Fruit fly (Drosophila melanogaster) whole organism, adult: ENCODE results near the gene miple1.

Experiments
- CG11617 ChIP-seq: fragments of 200-800 bp; sonication (Bioruptor generic); optimal IDR thresholded peaks from 2 replicates; lab custom pipeline; 2017; ENCODE audit warnings: mild to moderate bottlenecking, missing biosample characterization, missing genetic modification reagents, missing genetic modification characterization
- CG12768 ChIP-seq: fragments of 200-800 bp; sonication (Bioruptor generic); optimal IDR thresholded peaks from 2 replicates; lab custom pipeline; 2017; ENCODE audit warnings: missing biosample characterization, missing genetic modification characterization, mild to moderate bottlenecking, moderate library complexity, missing genetic modification reagents
- CG14711 ChIP-seq: fragments of 200-800 bp; sonication (Bioruptor generic); optimal IDR thresholded peaks from 2 replicates; lab custom pipeline; 2018; ENCODE audit warnings: missing biosample characterization, mild to moderate bottlenecking, missing genetic modification characterization, moderate library complexity
- CG1620 ChIP-seq: fragments of 200-800 bp; sonication (Bioruptor generic); optimal IDR thresholded peaks from 2 replicates; lab custom pipeline; 2016; ENCODE audit warnings: missing biosample characterization, missing genetic modification characterization
- CG33017 ChIP-seq: fragments of 200-800 bp; sonication (Bioruptor generic); optimal IDR thresholded peaks from 2 replicates; lab custom pipeline; 2018; ENCODE audit warnings: missing biosample characterization, mild to moderate bottlenecking, missing genetic modification characterization, moderate library complexity
- CG5204 ChIP-seq: fragments of 200-800 bp; sonication (Bioruptor generic); optimal IDR thresholded peaks from 2 replicates; lab custom pipeline; 2016; ENCODE audit warnings: missing biosample characterization, missing genetic modification characterization
- CG7045 ChIP-seq: fragments of 200-800 bp; sonication (Bioruptor generic); optimal IDR thresholded peaks from 2 replicates; lab custom pipeline; 2017; ENCODE audit warnings: missing biosample characterization, mild to moderate bottlenecking, missing genetic modification characterization
- CG7101 ChIP-seq: fragments of 200-800 bp; sonication (Bioruptor generic); optimal IDR thresholded peaks from 2 replicates; lab custom pipeline; 2018; ENCODE audit warnings: missing biosample characterization, mild to moderate bottlenecking, missing genetic modification characterization, moderate library complexity
- Clk ChIP-seq: fragments of 200-800 bp; sonication (Bioruptor generic); optimal IDR thresholded peaks from 2 replicates; lab custom pipeline; 2017; ENCODE audit warnings: missing biosample characterization, missing genetic modification characterization
- Crg-1 ChIP-seq: fragments of 200-800 bp; sonication (Bioruptor generic); optimal IDR thresholded peaks from 2 replicates; lab custom pipeline; 2016; ENCODE audit warnings: missing biosample characterization, missing genetic modification characterization
- Hr96 ChIP-seq: fragments of 200-800 bp; sonication (Bioruptor generic); optimal IDR thresholded peaks from 2 replicates; lab custom pipeline; 2016; ENCODE audit warnings: missing biosample characterization, missing genetic modification characterization
- Mnt ChIP-seq: fragments of 200-800 bp; sonication (Bioruptor generic); optimal IDR thresholded peaks from 2 replicates; lab custom pipeline; 2016; ENCODE audit warnings: missing biosample characterization, mild to moderate bottlenecking, missing genetic modification characterization
- bab1 ChIP-seq: fragments of 200-800 bp; sonication (Bioruptor generic); optimal IDR thresholded peaks from 3 replicates; lab custom pipeline; 2019; ENCODE audit warnings: missing biosample characterization, mild to moderate bottlenecking, missing genetic modification characterization, moderate library complexity
- cic ChIP-seq: fragments of 200-800 bp; sonication (Bioruptor generic); optimal IDR thresholded peaks from 2 replicates; lab custom pipeline; 2017; ENCODE audit warnings: missing biosample characterization, mild to moderate bottlenecking, missing genetic modification characterization, moderate library complexity
- cnc ChIP-seq, 2 experiments: fragments of >200 bp; optimal IDR thresholded peaks; 2 replicates each; lab custom pipeline; 2017
- kay ChIP-seq: fragments of 200-800 bp; sonication (Bioruptor generic); peaks from one replicate; lab custom pipeline; 2016; ENCODE audit warnings: missing biosample characterization, missing genetic modification characterization, borderline replicate concordance
- ovo ChIP-seq: fragments of 200-800 bp; sonication (Bioruptor generic); optimal IDR thresholded peaks from 2 replicates; lab custom pipeline; 2016; ENCODE audit warnings: missing biosample characterization, missing genetic modification characterization
- pad ChIP-seq: fragments of 200-800 bp; sonication (Bioruptor generic); optimal IDR thresholded peaks from 3 replicates; lab custom pipeline; 2017; ENCODE audit warnings: missing biosample characterization, missing genetic modification characterization, mild to moderate bottlenecking, moderate library complexity, missing genetic modification reagents
- tj ChIP-seq: fragments of 200-800 bp; sonication (Bioruptor generic); optimal IDR thresholded peaks from 3 replicates; lab custom pipeline; 2017; ENCODE audit warnings: missing biosample characterization, mild to moderate bottlenecking, missing genetic modification characterization, moderate library complexity
- toe ChIP-seq: fragments of 200-800 bp; sonication (Bioruptor generic); optimal IDR thresholded peaks from 2 replicates; lab custom pipeline; 2016; ENCODE audit warnings: missing biosample characterization, missing genetic modification characterization

The miple1 gene

DNA sequence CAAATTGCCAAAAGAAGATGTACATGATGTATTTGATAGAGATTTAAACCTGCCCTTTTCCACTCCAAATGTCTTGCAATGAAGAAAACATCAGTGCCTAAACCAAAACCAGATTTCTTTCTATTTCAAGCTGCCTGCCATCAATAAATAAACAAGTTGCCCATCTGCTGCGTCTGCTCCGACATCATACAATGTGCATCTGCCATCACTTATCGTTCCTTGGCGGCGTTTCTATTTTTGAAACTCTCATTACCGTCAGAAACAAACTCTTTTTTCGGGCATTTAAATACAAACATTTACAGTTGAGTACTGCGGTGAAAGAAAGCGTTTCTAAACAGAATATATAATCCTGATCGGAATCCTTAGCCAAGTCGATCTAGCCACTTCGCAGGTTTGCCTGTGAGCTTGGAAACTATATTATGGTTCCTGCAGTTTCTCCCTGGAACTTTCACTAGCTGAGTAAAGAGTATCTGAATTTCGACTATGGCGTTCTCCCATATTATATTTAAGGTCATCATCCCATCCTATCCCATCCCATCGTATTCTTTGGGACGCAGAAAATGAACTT lies 27.8 kb downstream of the miple1 start:
- TF ChIP-seq Clk (GFP tag; lab: Kevin White, UChicago): no peak
- no peak for TF ChIP-seq CG14711
- no peak for TF ChIP-seq bab1 (GFP tag; lab: Kevin White, UChicago)
- TF ChIP-seq ovo (GFP tag; lab: Kevin White, UChicago): no peak
- TF ChIP-seq Mnt (GFP tag; lab: Kevin White, UChicago): no peak
- no peak for TF ChIP-seq Hr96 (GFP tag; lab: Kevin White, UChicago)
- no peak for TF ChIP-seq CG11617
- no peak for TF ChIP-seq CG7045 (GFP tag; lab: Kevin White, UChicago)

DNA sequence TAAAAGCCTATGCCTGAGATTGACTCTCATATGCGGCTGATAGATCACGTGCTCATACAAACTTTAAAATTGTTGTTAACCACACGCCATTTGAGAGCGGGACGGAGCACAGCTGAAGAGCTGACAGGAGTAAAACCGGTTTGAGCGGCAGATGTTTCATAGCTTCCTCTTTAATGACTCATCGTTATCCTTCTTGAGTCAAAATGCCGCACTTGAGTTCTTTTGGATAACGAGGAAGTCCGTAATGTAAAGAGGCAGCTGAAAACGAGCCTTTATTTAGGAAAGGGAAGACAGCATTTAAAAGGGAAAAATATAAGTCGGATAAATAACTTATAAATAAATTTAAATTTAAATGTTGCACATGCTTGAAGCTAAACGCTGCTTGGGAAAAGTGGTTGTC lies 30.1 kb downstream of the miple1 start:
- TF ChIP-seq CG7101 (tag; lab: Kevin White, UChicago): no peak
- TF ChIP-seq kay (GFP tag; lab: Kevin White, UChicago): peak; percentile 24

DNA sequence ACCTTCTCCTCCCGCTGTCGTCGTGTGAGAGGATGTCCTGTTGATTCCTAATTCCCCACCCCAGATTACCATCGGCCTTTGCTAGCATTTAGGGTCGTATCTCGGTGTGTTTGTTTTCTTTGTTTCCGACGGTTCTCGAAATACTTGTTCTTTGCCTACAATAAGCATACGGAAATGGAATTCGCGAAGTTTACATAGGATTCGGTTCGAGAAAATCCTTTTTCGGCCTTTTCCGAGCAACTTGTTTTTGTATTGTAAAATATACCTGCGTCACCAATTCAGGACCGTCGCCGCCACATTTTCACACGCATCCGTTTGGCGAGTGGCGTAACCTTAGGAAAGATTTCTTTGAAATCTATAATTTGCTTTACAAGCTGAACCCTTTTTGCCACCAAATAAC lies 31.4 kb downstream of the miple1 start:
- no peak for TF ChIP-seq CG7045 (GFP tag; lab: Kevin White, UChicago)
- TF ChIP-seq ovo (GFP tag; lab: Kevin White, UChicago): no peak
- no peak for TF ChIP-seq Clk (GFP tag; lab: Kevin White, UChicago)
- TF ChIP-seq CG7101 (tag; lab: Kevin White, UChicago): no peak
- TF ChIP-seq CG11617: no peak
- TF ChIP-seq tj (GFP tag; lab: Kevin White, UChicago): no peak
- no peak for TF ChIP-seq Crg-1 (GFP tag; lab: Kevin White, UChicago)
- TF ChIP-seq cic (GFP tag; lab: Kevin White, UChicago): no peak
- no peak for TF ChIP-seq CG33017 (tag; lab: Kevin White, UChicago)

DNA sequence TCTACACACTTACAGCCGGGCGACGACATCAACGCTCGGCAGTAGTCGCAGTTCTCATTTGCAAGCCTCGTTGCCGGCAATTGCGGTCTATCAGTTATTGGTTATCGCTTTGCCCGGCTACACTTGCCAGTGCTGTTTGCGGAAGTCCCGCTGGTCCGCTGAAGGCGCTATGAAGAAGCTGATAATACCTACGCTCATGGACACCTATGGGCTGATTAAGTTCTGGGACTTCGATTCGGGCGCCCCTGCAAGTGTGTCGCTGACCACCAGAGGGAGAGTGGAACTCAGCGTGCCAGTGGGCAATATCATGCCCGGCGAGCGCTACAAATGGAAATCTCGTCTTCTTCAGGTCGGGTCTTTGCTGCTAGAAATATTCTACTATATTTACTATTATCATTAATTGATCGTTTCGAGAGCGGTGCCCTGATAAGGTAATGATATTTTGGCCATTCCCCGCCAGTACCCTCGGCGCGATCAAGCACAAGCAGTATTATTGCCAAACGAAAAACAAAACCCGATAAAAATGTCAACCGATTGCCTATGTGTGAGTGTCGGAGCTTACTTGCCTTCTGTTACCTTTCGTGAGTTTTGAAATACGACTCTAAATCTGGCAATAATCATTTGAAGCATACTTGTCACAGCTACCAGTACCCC lies 33.0 kb downstream of the miple1 start:
- TF ChIP-seq CG5204 (no peak), cic (GFP tag; lab: Kevin White, UChicago) (peak; percentile 38)

DNA sequence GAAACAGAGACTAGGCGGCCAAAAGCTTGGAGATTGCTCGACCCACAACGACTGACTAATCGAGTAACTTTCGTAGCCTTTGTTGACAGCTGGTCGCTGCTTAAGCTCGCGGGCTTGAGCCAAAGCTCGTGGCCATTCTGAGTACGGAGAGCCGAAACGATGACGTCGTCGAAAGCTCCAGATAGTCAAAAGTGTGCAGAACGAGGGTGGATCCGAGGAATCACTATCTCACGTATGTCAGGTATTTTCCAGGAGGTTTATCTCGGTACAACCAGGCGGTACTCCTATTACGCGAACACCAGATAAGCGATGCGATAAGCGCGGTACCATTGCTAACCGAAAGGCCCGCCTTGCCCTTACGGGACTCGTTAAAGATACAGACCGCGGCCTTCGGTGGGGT lies 44.5 kb downstream of the miple1 start:
- TF ChIP-seq CG1620: no peak
- no peak for TF ChIP-seq Mnt (GFP tag; lab: Kevin White, UChicago)
- TF ChIP-seq CG7045 (GFP tag; lab: Kevin White, UChicago): no peak
- peak; percentile 82 for TF ChIP-seq cic (GFP tag; lab: Kevin White, UChicago)
- TF ChIP-seq CG5204: no peak
- TF ChIP-seq kay (GFP tag; lab: Kevin White, UChicago): no peak
- TF ChIP-seq pad (GFP tag; lab: Kevin White, UChicago): no peak
- no peak for TF ChIP-seq CG14711
- no peak for TF ChIP-seq Clk (GFP tag; lab: Kevin White, UChicago)
- peak; percentile 23 for TF ChIP-seq CG12768 (GFP tag; lab: Kevin White, UChicago)
- no peak for TF ChIP-seq ovo (GFP tag; lab: Kevin White, UChicago)
- TF ChIP-seq Crg-1 (GFP tag; lab: Kevin White, UChicago): no peak
- peak; percentile 23 for TF ChIP-seq CG33017 (tag; lab: Kevin White, UChicago)
- TF ChIP-seq Hr96 (GFP tag; lab: Kevin White, UChicago): no peak
- no peak for TF ChIP-seq tj (GFP tag; lab: Kevin White, UChicago)
- TF ChIP-seq CG7101 (tag; lab: Kevin White, UChicago): peak; percentile 2
- TF ChIP-seq cnc (optimal IDR thresholded peaks at IDR 0.05; lab: Kevin White, UChicago): no peak
- TF ChIP-seq toe (GFP tag; lab: Kevin White, UChicago): no peak
- TF ChIP-seq bab1 (GFP tag; lab: Kevin White, UChicago): peak; percentile 20
- no peak for TF ChIP-seq CG11617

DNA sequence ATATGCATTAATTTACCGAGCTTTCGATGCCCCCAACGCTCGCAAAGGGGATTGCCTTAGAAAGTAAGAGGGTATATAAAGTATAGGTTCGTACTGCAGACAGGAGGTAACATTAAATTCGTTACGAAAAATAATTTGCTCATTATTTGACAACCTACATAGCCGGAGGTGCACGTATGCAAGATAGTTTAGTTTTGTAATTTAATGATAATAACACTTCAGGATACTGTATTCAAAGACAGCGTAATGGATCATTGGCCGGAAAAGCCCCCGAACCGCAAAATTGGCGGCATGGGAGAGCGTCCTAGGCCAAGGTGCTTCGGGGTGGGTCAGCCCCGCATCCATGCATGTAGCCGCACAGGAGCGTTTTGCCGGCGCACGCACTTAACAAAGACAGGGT lies 45.2 kb downstream of the miple1 start:
- no peak for TF ChIP-seq bab1 (GFP tag; lab: Kevin White, UChicago)
- TF ChIP-seq pad (GFP tag; lab: Kevin White, UChicago): no peak
- no peak for TF ChIP-seq cnc (optimal IDR thresholded peaks at IDR 0.05; lab: Kevin White, UChicago)
- TF ChIP-seq CG5204: no peak
- TF ChIP-seq CG7045 (GFP tag; lab: Kevin White, UChicago): no peak
- TF ChIP-seq Clk (GFP tag; lab: Kevin White, UChicago): no peak
- no peak for TF ChIP-seq toe (GFP tag; lab: Kevin White, UChicago)
- no peak for TF ChIP-seq CG1620
- no peak for TF ChIP-seq Hr96 (GFP tag; lab: Kevin White, UChicago)
- TF ChIP-seq Mnt (GFP tag; lab: Kevin White, UChicago): no peak
- no peak for TF ChIP-seq kay (GFP tag; lab: Kevin White, UChicago)
- no peak for TF ChIP-seq CG7101 (tag; lab: Kevin White, UChicago)
- TF ChIP-seq CG14711: no peak
- TF ChIP-seq CG11617: no peak
- TF ChIP-seq cic (GFP tag; lab: Kevin White, UChicago): no peak
- TF ChIP-seq CG33017 (tag; lab: Kevin White, UChicago): no peak
- no peak for TF ChIP-seq ovo (GFP tag; lab: Kevin White, UChicago)
- no peak for TF ChIP-seq CG12768 (GFP tag; lab: Kevin White, UChicago)
